Fruit fly (Drosophila melanogaster): ENCODE measurements around the gene Tasp1.
A peak's percentile ranks its signal among the peaks of the same experiment; 100 is the strongest.

Tasp1 gene

dm6 chr3L:16050887-16051258 lies 36.5 kb downstream of the Tasp1 start, which contains the start of gene Diap1:
Gene Diap1 (minus strand): TSS chr3L:16051034.
- no peak for TF ChIP-seq EcR (GFP tag; optimal IDR thresholded peaks at IDR 0.05)
- no peak for TF ChIP-seq Dll (optimal IDR thresholded peaks at IDR 0.05)
- TF ChIP-seq pan (optimal IDR thresholded peaks at IDR 0.05) = no peak

DNA sequence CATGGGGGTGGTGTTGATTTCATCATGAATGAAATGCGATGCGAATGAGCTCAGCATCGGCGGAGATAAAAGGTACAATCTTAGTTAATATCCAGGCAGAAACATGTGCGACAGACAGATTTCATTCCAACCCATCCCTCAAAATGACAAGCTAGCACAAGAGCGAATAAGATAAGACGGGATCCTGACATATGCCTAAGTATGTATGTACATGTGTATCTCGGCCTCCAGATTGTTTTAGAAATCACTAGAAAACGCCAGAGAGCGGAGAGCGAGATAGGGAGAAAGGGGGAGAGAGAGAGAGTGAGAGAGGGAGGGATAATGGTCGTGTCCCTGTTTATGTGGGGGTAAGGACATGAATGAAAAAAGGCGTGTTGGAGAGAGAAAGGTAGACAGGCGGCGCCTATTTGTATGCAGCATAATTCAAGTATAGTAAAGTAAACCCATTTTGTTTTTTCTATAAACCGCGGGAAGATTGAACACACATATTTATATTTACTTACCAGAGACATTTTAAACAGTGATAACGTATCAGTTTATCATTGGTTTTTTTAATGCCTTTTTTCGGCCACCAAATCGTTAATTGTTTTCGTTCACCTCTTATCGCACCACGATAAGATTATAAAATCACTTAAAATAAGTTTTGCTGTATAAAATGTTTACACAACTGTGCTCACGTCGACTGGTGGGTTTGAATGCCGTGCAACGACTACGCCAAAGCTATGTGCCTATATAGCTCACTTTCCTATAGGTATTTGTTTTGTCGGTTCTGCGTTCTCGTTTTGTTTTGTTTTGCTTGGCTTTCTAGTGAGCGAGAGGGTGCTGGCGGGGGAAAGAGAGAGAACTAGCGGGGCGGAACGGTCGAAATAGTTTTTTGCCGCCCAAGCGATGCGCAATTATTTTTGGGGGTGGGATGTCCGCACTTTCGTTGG lies 37.1 kb downstream of the Tasp1 start:
- no peak for TF ChIP-seq CG8478 (optimal IDR thresholded peaks at IDR 0.05)
- TF ChIP-seq usp (GFP tag; optimal IDR thresholded peaks at IDR 0.05) = no peak
- no peak for TF ChIP-seq pan (optimal IDR thresholded peaks at IDR 0.05)
- TF ChIP-seq Dll (optimal IDR thresholded peaks at IDR 0.05) = no peak
- TF ChIP-seq EcR (GFP tag; optimal IDR thresholded peaks at IDR 0.05) = no peak
- no peak for TF ChIP-seq psq (optimal IDR thresholded peaks at IDR 0.05)

- TF ChIP-seq EcR (GFP tag; optimal IDR thresholded peaks at IDR 0.05) = no peak
- TF ChIP-seq Dll (optimal IDR thresholded peaks at IDR 0.05) = no peak
- no peak for TF ChIP-seq CG8478 (optimal IDR thresholded peaks at IDR 0.05)
- no peak for TF ChIP-seq pan (optimal IDR thresholded peaks at IDR 0.05)
- no peak for TF ChIP-seq psq (optimal IDR thresholded peaks at IDR 0.05)
- TF ChIP-seq usp (GFP tag; optimal IDR thresholded peaks at IDR 0.05) = no peak
Measured at dm6 chr3L:16048722-16049459, 38.4 kb downstream of the Tasp1 start.

DNA sequence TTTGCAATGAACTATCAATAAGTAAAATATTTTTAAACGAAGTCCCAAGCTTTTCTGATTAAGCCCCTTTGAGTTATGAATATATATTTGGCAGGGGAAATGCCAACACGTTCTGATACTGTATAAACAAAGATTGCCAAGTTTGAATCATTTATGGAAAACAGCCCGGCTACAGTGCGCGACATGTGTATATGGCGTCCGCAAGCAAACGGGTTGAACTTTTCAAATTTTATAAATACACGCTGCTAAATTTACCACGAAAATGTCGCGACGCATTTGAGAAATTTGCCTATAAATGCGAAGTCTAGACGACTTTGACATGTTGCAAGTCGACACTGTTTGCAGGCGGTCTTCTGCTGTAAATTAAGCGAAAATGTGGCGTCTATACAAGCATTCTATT lies 39.2 kb downstream of the Tasp1 start:
- TF ChIP-seq EcR (GFP tag; optimal IDR thresholded peaks at IDR 0.05) (no peak), Dll (optimal IDR thresholded peaks at IDR 0.05) (no peak), CG8478 (optimal IDR thresholded peaks at IDR 0.05) (no peak), usp (GFP tag; optimal IDR thresholded peaks at IDR 0.05) (no peak), pan (optimal IDR thresholded peaks at IDR 0.05) (no peak), psq (optimal IDR thresholded peaks at IDR 0.05) (no peak)

DNA sequence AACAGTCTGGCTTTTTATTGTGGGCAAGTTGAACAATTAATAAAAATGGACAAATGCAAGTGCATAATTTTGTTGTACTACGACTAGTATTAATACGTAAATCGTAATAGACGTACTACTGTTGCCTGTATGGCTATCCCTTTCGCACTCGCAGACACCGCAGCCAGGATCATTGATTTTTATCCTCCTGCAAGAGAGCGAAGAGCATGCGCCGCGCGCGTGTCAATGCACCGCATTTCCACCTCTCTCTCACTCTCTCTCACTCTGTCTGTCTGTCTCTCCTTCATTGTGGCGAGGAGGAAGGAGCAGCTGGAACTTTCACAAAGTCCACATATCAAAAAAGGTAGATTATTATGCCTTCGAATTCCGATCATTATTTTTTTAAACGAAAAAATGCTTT lies 40.2 kb downstream of the Tasp1 start:
- TF ChIP-seq Dll (optimal IDR thresholded peaks at IDR 0.05) (peak; percentile 78), psq (optimal IDR thresholded peaks at IDR 0.05) (no peak), CG8478 (optimal IDR thresholded peaks at IDR 0.05) (no peak), usp (GFP tag; optimal IDR thresholded peaks at IDR 0.05) (no peak), pan (optimal IDR thresholded peaks at IDR 0.05) (no peak), EcR (GFP tag; optimal IDR thresholded peaks at IDR 0.05) (peak in 1 of 2 experiments; percentile 69)

dm6 chr3L:16046387-16047066 lies 40.8 kb downstream of the Tasp1 start:
- TF ChIP-seq Dll (optimal IDR thresholded peaks at IDR 0.05) (no peak), EcR (GFP tag; optimal IDR thresholded peaks at IDR 0.05) (no peak), pan (optimal IDR thresholded peaks at IDR 0.05) (no peak), usp (GFP tag; optimal IDR thresholded peaks at IDR 0.05) (no peak), psq (optimal IDR thresholded peaks at IDR 0.05) (no peak), CG8478 (optimal IDR thresholded peaks at IDR 0.05) (no peak)

- TF ChIP-seq Dll (optimal IDR thresholded peaks at IDR 0.05) (no peak), pan (optimal IDR thresholded peaks at IDR 0.05) (no peak), psq (optimal IDR thresholded peaks at IDR 0.05) (no peak), CG8478 (optimal IDR thresholded peaks at IDR 0.05) (no peak), usp (GFP tag; optimal IDR thresholded peaks at IDR 0.05) (no peak), EcR (GFP tag; optimal IDR thresholded peaks at IDR 0.05) (no peak)
Measured at dm6 chr3L:16045831-16046336, 41.4 kb downstream of the Tasp1 start.

dm6 chr3L:16045083-16045830 lies 42.1 kb downstream of the Tasp1 start:
- no peak for TF ChIP-seq EcR (GFP tag; optimal IDR thresholded peaks at IDR 0.05)

DNA sequence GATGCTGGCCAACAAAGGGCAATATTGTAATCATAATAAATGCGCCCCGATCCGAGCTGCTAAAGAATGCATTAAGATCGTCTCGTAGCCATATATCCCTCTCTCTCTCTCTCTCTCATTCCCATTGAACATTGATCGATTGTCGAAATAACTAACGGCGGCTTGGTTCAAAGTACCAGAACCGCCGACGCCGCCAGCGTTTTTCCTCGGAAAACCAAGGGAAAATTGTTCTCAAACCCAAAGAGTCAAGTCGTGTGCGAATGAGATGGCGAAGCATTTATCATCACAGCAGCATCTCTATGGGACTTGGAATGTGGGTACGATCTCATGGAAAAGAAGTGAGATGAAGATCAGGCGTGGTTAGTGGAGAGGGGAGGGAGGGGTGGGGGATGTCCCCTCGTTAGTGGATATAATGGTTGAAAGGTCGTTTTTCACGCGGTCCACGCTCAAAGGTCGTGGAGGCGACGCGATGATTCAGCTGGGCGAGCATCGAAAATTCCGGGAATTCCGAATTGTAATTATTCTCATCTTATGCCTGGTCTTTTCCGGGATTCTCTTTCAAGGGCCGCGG lies 43.5 kb downstream of the Tasp1 start:
- no peak for TF ChIP-seq usp (GFP tag; optimal IDR thresholded peaks at IDR 0.05)
- TF ChIP-seq pan (optimal IDR thresholded peaks at IDR 0.05) = no peak
- TF ChIP-seq CG8478 (optimal IDR thresholded peaks at IDR 0.05) = no peak
- TF ChIP-seq psq (optimal IDR thresholded peaks at IDR 0.05) = no peak
- TF ChIP-seq Dll (optimal IDR thresholded peaks at IDR 0.05) = no peak
- TF ChIP-seq EcR (GFP tag; optimal IDR thresholded peaks at IDR 0.05) = no peak

DNA sequence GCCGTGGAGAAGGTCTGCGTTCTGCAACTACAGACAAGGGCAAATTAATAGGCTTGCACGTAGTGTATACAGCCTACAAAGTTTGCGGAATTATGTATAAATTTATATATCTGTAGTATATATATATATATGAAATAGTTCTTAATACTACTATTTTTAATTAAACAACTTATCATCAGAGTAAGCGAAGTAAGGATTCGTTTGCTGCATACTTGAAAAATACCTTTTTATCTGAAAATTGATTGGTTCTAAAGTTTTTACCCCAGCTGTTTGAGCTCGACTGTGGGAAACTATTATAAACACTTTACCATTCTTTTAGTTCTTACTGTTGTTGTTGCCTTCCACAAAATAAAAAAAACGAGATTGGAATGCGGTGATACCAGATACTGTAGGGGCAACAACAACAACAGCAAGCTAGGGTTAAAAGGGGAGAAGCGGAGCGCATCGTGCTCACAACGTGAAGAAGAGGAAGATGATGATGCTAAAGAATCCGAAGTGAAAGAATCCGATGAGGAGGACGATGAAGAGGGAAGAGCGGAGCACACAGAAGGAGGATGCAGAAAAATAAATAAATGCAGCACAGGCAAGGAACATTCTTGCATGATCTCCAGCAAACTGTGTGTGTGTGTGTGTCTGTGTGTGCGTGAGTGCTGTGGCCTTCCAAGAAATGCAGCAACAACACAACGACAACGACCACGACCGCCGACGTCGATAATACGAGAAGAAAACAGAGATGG lies 44.1 kb downstream of the Tasp1 start:
- no peak for TF ChIP-seq Dll (optimal IDR thresholded peaks at IDR 0.05)
- peak in 1 of 2 experiments; percentile 63 for TF ChIP-seq EcR (GFP tag; optimal IDR thresholded peaks at IDR 0.05)
